Worm (Caenorhabditis elegans): ENCODE results near the gene K08E7.6.

- no peak for TF ChIP-seq ztf-29 (GFP tag; IDR thresholded peaks at IDR 0.05)
- no peak for TF ChIP-seq ref-1 (GFP tag; conservative IDR thresholded peaks at IDR 0.05)
- no peak for TF ChIP-seq med-1 (GFP tag; optimal IDR thresholded peaks at IDR 0.05; ENCODE audit: insufficient read depth)
- TF ChIP-seq cog-1 (tag; optimal IDR thresholded peaks at IDR 0.05), result no peak
- TF ChIP-seq T22C8.4 (GFP tag; IDR thresholded peaks at IDR 0.05), result no peak
- 0 out of 2 replicates have a peak, but pooled peaks have one; percentile 40 for TF ChIP-seq flt-1 (GFP tag; IDR thresholded peaks at IDR 0.05)
- TF ChIP-seq klf-2 (GFP tag; conservative IDR thresholded peaks at IDR 0.05), result no peak
- no peak for TF ChIP-seq tab-1 (GFP tag; IDR thresholded peaks at IDR 0.05)
Measured at ce11 chrIV:12605401-12605800, 24.5 kb upstream of the K08E7.6 start, which contains the start of gene Y55D9A.2.

All from whole organism, midembryonic.